Fruit fly (Drosophila melanogaster) whole organism, larva: ENCODE results near the gene CG42323.

Experiments used
- noc ChIP-seq: fragments of 200-800 bp; sonication (Bioruptor generic); optimal IDR thresholded peaks from 3 replicates; lab custom pipeline; 2019; ENCODE audit warnings: missing biosample characterization, mild to moderate bottlenecking, missing genetic modification characterization, moderate library complexity

Gene CG42323

DNA sequence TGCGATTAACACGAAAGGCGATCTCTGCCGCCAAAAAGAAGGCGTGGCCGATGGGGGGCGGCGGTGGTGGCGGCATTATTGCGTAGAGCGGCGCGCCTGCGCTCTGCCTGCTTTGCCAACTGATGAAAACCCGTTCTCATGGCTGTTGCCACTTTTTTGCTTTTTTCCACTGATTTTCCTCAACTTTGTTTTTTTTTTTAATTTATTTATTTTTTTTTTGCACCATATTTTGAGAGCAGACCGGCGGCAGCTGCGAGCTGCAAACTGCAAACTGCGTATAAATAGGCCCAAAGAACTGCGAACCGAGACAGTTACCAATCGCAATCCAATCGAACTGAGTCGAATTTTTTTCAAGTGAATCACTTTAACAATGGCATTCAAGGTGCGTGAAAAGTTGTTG lies at the start of gene CG42323:
CG42323 (plus strand) TSS at position 302 of the 400 bp plus-strand sequence.
- no peak for TF ChIP-seq noc (tag; lab: Kevin White, UChicago)

DNA sequence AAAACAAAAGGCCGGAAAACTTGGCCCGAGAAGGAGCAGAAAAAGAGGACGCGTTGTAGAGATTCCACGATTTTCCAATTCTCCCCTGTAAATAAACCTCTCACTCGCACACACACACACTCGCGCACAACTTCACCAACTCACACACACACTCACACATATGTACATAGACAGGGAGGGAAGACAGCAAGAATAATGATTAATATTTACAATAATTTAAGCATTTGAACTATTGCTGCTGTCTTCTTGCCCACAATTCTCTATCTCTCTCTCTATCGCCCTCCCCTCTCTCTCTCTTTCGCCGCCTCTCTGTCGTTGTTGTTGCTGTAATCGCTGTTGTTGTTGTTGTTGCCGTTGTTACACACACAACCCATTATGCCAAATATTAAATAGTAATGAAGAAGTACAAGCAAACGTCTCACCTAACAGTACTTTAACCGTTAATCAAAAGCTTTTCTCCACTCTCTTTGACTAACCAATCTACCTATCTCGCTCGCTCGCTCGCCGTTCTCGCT lies 47.7 kb upstream of the CG42323 start:
- TF ChIP-seq noc (tag; lab: Kevin White, UChicago): no peak

DNA sequence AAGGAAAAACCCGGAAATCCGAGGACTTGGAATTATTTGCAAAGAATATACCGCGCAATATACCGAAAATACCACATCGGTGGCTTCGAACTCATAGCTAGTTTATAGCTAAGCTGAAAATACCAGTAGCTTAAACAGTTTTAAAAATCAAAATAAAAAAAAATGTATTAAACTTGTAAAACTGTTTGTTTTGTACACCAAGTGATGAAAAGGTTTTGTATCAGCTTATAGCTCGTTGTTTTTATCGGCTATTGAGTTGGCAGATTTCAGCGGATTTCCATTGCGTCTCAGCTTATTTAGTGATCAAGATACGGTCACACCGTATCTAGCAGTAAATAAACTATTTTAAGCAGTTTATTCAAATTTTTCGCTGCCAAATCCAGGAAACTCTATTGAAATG lies 42.4 kb upstream of the CG42323 start, which contains the start of the genes por and CG6179:
por (minus strand) TSS at position 64 of the 400 bp plus-strand sequence.
CG6179 (plus strand) TSS at position 292 of the 400 bp plus-strand sequence.
- TF ChIP-seq noc (tag; lab: Kevin White, UChicago): no peak

DNA sequence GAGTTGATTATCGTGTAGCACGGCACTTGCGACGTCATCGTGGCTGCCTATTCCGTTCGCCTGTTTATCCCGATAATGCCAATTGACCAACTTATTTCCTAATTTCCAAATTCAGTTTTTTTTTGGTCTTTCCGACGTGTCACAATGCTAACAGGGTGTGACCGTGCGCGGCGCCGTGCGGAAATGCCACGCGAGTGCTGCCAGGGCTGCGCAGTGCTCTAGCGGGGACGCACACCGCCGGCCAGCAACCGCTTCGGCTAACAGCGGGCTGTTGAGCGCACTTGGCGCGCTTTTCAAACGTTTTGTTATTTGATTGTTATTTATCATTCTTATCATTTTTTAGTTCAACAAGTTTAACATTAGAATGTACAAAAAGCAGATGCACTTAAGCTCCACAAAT lies 37.2 kb upstream of the CG42323 start, which contains the start of gene betaCOP:
betaCOP (minus strand) TSS at position 187 of the 400 bp plus-strand sequence.
- TF ChIP-seq noc (tag; lab: Kevin White, UChicago): no peak

DNA sequence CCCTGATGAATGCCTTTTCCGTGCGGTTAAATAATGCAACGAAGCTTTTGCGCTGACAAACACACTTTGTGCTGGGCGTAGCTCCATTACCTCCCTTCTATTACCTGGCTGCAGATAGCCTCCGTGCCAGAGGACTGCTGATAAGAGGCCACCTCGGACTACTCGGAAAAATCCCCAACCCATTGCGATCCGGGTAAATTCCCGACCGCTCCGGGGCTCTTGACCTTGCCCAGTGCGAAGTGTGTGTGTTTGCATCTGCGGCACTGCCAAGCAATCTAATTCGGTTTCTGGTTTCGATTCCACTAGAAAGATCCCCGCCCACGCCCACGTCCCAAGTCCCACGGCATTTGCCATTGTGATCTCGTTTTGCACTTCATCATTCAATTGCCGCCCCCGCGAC lies 36.4 kb upstream of the CG42323 start:
- TF ChIP-seq noc (tag; lab: Kevin White, UChicago): no peak

DNA sequence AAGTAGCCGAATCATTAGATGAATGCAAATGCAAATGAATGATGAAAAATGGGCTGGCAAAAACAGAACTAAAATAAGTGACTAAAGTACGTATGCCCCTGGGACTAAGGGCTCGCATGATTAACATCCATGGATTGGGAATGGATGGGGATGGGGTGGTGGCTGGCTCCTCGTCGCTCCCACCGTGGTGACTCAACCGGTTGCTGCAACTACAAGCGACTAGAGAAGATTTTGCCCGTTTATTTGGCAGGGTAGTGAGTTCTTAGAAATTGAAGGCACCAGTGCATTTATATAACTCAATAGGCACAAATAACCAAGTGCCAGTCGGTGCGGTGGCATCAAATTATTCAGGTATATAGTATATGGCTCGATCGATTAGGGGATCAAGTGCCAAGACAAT lies 35.4 kb upstream of the CG42323 start, which contains the start of gene Tsf1:
Tsf1 (plus strand) TSS at position 301 of the 400 bp plus-strand sequence.
- TF ChIP-seq noc (tag; lab: Kevin White, UChicago): no peak

DNA sequence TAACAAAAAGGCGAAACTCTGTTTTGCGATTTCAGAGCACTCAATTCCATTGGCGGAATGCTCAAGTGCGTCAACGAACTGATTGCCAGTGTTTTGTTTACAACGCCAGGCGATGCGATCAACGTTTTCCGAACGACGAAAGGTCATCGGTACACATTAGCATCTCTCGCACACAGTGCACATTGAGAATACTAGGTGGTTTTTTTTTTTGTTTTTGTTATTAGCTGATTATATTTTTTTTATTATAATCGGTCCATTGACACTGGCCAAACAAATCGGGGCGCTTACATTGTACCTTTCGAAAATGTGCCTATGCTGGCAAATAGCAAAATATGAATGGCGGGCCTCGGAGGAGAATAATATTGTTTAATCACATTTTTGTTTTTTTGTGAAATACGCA lies 27.1 kb upstream of the CG42323 start:
- no peak for TF ChIP-seq noc (tag; lab: Kevin White, UChicago)

DNA sequence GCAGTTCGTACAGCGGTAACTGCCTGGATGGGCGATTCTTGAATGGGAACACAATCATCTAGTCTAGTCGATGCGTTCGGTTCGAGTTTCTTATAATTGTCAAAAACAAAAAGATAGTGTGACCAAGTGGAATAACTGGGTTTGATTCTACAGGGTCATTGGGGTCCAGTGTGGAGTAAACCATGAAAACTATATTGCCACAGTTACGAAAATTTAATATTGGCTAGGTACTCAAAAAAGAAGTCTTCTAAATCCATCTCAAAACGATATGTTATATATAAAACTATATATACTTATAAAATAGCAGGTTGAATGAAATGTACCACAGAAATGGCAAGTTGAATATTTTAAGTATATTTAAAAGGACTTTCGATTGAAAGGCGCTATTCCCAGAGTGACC lies 22.2 kb upstream of the CG42323 start, which contains the start of gene CG34328:
CG34328 (minus strand) TSS at position 101 of the 400 bp plus-strand sequence.
- TF ChIP-seq noc (tag; lab: Kevin White, UChicago): no peak

DNA sequence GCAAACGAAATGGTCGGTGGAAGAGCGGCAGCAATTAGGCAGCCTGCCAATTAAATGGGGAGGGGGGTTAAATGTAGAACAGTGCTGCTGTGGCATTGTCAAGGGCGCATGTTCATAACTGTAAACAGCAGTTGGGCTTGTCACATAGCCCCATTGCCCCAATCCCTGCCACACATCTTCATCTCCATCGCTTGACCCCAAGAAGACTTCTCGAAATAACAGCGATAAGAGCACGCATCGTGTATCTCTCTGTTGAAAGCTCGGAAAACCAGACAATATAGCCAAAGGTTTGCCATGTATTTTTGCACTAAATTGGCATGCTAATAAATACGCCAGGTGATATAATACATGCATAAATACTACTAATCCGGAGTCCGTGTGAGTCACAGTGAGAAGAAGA lies 19.6 kb upstream of the CG42323 start:
- TF ChIP-seq noc (tag; lab: Kevin White, UChicago): no peak

DNA sequence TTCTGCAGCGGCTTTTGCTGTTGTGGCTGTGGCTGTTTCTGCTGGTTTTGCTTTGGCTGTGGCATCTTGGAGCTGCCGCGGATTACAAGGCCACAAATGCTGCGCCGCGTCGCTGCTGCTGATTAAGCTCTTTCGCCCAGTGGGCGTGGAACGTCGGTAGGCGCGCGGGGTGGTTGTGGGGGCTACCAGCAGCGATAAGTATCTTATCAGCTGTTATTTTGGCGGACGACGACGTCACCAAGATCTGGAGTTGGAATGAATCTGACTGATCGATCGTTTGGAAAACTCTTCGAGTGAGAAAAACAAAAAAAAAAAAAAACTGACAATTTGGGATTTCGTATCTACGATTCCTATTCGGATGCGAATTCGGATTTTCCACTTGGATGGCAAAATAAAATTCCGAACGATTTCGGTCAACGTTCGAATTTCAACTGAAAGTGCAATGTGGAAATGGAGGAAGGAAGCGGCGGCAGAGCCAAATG lies 18.0 kb upstream of the CG42323 start:
- no peak for TF ChIP-seq noc (tag; lab: Kevin White, UChicago)

DNA sequence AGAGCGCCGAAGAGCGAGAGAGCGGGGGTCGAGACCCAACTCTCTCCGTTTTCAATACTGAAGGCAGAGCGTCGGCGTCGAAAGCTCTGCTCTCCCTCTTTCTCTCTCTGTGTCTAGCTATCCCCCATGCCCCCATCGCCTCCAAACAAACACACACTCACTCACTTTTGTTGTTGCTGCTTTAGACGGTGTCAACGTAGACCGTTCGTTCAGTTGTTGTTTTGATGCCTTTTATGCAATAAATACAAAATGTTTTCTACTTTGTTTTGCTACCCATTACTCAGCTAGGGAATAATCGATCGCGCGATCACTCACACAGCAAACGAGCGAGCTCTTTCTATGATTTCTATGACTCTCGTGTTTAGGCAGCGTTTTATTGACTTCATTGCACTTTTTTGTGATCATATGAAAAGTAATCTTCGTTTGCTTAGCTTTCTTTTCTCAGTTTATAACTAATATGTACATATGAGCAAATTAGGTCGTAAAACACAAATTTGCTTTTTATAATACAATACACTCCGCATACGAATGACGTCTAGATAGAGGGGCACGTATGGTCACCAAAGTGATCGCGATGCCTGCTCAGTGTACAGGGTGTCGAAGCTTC lies 17.5 kb upstream of the CG42323 start:
- TF ChIP-seq noc (tag; lab: Kevin White, UChicago): peak; percentile 81

DNA sequence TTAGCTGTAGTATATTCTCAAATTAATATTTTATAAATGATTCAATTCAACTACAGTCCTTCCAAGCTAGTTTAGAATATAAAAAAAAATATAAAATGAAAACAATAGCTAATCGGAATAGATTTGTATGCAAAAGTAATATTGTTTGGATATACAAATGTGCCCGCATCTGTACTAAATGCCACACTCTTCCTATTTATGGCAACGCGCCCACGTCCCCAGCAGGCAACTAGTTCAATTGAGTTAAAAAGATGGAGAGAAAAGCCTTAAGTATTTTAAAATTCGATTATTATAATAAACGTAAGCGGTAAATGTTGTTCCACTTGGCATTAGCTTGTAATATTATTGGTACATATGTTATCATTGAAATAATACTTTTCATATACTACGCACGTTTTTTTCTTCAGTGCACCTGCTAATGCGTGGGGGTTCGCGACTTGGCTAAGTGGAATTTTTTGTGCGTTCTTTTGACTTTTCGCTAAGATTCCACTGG lies 16.6 kb upstream of the CG42323 start:
- TF ChIP-seq noc (tag; lab: Kevin White, UChicago): peak; percentile 77

DNA sequence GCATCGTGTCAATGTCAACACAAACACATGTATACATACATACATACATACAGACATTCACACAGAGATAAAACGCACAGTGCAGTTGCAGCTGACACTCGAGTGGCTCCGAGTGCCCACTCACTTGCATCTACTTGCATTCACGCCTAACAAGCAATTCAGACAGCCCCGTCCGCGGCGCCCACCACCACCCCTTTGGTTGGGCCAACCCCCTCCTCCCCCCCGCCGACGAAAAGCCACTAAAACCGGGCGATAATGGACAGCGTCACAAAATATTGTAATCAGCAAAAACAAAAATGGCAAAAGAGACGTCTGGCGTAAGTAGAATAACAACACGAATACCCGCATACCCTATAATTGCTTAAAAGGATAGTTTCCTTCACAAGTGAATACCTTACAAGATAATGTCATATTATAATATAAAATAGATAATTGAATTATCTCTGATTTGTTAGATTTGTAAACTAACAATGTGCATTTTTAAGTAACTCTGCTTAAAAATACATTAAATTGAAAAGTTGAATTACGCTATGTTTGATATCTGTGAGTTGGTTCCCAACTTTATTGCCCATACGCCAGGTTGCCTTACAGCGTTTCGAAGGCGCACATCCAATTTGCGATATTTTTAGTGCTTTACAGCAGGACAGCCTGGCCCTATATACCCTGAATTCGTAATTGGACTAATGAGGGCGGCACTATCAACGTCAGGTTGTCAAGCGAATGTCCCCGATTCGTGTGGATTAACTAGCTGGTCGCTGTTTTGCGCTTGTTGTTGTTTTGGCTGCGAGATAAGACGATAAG lies 15.4 kb upstream of the CG42323 start:
- peak; percentile 67 for TF ChIP-seq noc (tag; lab: Kevin White, UChicago)

DNA sequence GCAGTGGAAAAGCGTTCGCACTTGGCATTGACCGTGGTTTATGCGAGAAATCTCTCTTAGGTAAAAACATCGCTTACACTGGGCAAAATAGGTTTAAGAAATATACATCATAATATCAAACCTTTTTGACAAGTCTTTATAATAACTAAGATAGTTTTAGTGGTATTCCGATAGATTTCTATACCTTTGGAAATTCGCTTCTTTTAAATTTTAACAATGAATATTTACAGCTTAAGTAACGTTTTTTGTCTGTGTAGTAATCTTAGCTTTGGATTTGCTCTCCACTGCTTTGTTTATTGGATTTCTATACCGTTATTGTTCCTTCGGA lies 14.9 kb upstream of the CG42323 start:
- TF ChIP-seq noc (tag; lab: Kevin White, UChicago): no peak

DNA sequence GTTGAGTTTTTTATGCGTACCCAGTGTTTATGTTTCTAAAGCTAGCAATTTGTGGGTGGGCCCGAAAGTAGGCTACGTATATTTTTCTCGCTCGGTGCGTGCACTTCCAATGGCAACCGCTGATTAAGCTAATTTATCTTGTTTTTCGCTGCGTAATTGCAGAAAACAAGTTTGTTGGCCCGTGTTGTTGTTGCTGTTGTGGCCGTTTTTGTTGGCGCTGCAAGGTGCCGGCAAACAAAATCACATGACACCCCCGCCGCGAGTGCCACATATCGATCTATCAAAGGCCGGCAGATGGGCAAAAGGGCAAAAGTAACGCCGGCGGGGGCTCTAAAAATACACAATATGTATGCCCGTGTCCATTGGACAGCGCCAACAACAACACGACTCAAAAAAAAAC lies 12.8 kb upstream of the CG42323 start:
- TF ChIP-seq noc (tag; lab: Kevin White, UChicago): no peak

DNA sequence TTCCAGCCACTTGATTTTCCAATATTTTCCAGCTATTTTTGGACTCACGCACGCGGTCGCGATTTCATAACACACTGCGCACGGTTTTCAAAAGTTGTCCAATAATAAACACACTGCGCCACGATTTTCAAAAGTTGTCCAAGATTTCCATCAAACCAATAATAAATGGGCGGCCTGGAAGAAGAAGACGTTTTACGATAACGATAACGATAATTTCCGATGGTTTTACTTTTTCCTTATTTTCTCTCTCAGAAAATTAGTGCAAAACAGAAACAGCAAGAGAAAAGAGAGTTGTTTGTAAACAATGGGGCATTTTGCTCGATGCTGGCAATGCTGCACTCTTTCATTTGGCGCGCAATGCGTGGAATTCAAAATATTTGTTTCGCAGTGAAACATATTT lies 12.3 kb upstream of the CG42323 start, which contains the start of gene Nt5b:
Nt5b (minus strand) TSS at position 207 of the 400 bp plus-strand sequence.
- no peak for TF ChIP-seq noc (tag; lab: Kevin White, UChicago)
